Fruit fly (Drosophila melanogaster): ENCODE measurements around the gene Ssb-c31a.

Gene Ssb-c31a

DNA sequence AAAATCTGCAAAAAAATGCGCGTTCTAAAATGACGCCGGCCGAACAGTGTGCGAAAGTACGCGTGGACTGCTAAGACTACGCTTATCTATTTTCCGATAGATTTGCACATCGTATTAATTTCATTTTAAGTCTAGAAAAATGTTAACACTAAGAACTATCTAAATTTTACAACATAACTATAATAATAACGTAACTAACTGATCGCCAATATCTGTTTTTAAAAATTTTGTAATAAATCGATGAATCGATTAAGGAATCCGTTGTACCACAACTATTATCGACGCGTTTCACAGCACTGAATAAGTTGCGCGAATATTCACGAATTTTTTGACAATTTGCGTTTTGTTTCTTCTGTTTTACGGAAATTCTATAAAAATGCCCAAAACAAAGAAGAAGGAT lies at the start of gene Ssb-c31a:
Gene Ssb-c31a (plus strand): TSS at position 278 of the 400 bp plus-strand sequence.
- peak; percentile 83 for TF ChIP-seq h (GFP tag; optimal IDR thresholded peaks at IDR 0.05)
- peak; percentile 72 for TF ChIP-seq rgr (GFP tag; optimal IDR thresholded peaks at IDR 0.05)
- no peak for TF ChIP-seq N (GFP tag; optimal IDR thresholded peaks at IDR 0.05)
- TF ChIP-seq dl (GFP tag; optimal IDR thresholded peaks at IDR 0.05; ENCODE audit: insufficient read depth in 1 of 2, partially characterized antibody in 2 of 2): no peak
- peak; percentile 68 for TF ChIP-seq HLH106 (tag; optimal IDR thresholded peaks at IDR 0.05)
- no peak for TF ChIP-seq Hr78 (GFP tag; optimal IDR thresholded peaks at IDR 0.05)
- no peak for TF ChIP-seq pan (optimal IDR thresholded peaks at IDR 0.05)
- TF ChIP-seq CG32264 (GFP tag; optimal IDR thresholded peaks at IDR 0.05): peak; percentile 34
- peak; percentile 58 for TF ChIP-seq psq (GFP tag; optimal IDR thresholded peaks at IDR 0.05)
- peak; percentile 84 for TF ChIP-seq brk (GFP tag; optimal IDR thresholded peaks at IDR 0.05)
- peak; percentile 80 for TF ChIP-seq br (GFP tag; optimal IDR thresholded peaks at IDR 0.05)
- no peak for TF ChIP-seq Mio (GFP tag; optimal IDR thresholded peaks at IDR 0.05)
- no peak for TF ChIP-seq Abd-B (GFP tag; optimal IDR thresholded peaks at IDR 0.05)
- peak; percentile 60 for TF ChIP-seq OdsH (GFP tag; optimal IDR thresholded peaks at IDR 0.05)
- peak; percentile 78 for TF ChIP-seq fru (GFP tag; optimal IDR thresholded peaks at IDR 0.05)
- TF ChIP-seq Dif (GFP tag; optimal IDR thresholded peaks at IDR 0.05; ENCODE audit: partially characterized antibody): no peak
- TF ChIP-seq Hr83 (GFP tag; optimal IDR thresholded peaks at IDR 0.05; ENCODE audit: poor library complexity, severe bottlenecking): no peak
- TF ChIP-seq GATAd (GFP tag; optimal IDR thresholded peaks at IDR 0.05): peak; percentile 61
- TF ChIP-seq sv (GFP tag; optimal IDR thresholded peaks at IDR 0.05): peak; percentile 65
- peak; percentile 32 for TF ChIP-seq dmrt93B (GFP tag; optimal IDR thresholded peaks at IDR 0.05)
- TF ChIP-seq Hnf4 (GFP tag; optimal IDR thresholded peaks at IDR 0.05): peak; percentile 81
- TF ChIP-seq lola (GFP tag; optimal IDR thresholded peaks at IDR 0.05): no peak
- peak; percentile 81 for TF ChIP-seq dsf (GFP tag; optimal IDR thresholded peaks at IDR 0.05; ENCODE audit: borderline replicate concordance)
- TF ChIP-seq Jra (GFP tag; optimal IDR thresholded peaks at IDR 0.05): peak; percentile 90
- TF ChIP-seq foxo (GFP tag; optimal IDR thresholded peaks at IDR 0.05): peak; percentile 71 to 75
- TF ChIP-seq Dfd (GFP tag; optimal IDR thresholded peaks at IDR 0.05): no peak
- TF ChIP-seq CG9705 (GFP tag; optimal IDR thresholded peaks at IDR 0.05): peak; percentile 38
- TF ChIP-seq Rel (GFP tag; optimal IDR thresholded peaks at IDR 0.05): no peak
- peak; percentile 49 for TF ChIP-seq Rel (tag; optimal IDR thresholded peaks at IDR 0.05)
- TF ChIP-seq Vsx2 (GFP tag; optimal IDR thresholded peaks at IDR 0.05; ENCODE audit: partially characterized antibody): no peak
- TF ChIP-seq tai (GFP tag; optimal IDR thresholded peaks at IDR 0.05): peak; percentile 88
- peak; percentile 48 for TF ChIP-seq sage (GFP tag; optimal IDR thresholded peaks at IDR 0.05)
- no peak for TF ChIP-seq Myc (optimal IDR thresholded peaks at IDR 0.05)
- TF ChIP-seq CrebA (GFP tag; optimal IDR thresholded peaks at IDR 0.05; ENCODE audit: borderline replicate concordance): no peak
- no peak for TF ChIP-seq usp (GFP tag; optimal IDR thresholded peaks at IDR 0.05)
- peak; percentile 51 for TF ChIP-seq ey (GFP tag; optimal IDR thresholded peaks at IDR 0.05)
- TF ChIP-seq jim (GFP tag; optimal IDR thresholded peaks at IDR 0.05): no peak
- peak; percentile 73 for TF ChIP-seq woc (GFP tag; optimal IDR thresholded peaks at IDR 0.05)
- TF ChIP-seq Sp1 (GFP tag; optimal IDR thresholded peaks at IDR 0.05): peak; percentile 60

DNA sequence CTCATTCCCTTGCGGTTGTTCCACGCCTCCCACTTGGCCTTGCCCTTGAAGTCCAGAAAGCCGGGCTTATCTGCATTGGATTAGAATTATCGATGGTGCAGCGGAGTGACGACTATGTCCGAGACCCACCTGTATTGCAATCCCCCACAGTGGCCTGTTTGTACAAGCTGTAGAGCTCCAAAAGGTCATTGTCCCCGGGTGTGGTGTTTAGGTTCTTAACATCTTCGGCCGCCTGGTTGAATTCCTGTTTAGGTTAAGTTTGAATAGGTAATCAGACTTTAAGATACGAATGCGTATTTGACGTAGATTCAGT lies 49.2 kb upstream of the Ssb-c31a start:
- no peak for TF ChIP-seq HLH106 (tag; optimal IDR thresholded peaks at IDR 0.05)
- TF ChIP-seq pan (optimal IDR thresholded peaks at IDR 0.05): no peak
- no peak for TF ChIP-seq Rel (GFP tag; optimal IDR thresholded peaks at IDR 0.05)
- no peak for TF ChIP-seq Rel (tag; optimal IDR thresholded peaks at IDR 0.05)
- TF ChIP-seq Hnf4 (GFP tag; optimal IDR thresholded peaks at IDR 0.05): no peak
- no peak for TF ChIP-seq Dfd (GFP tag; optimal IDR thresholded peaks at IDR 0.05)
- no peak for TF ChIP-seq OdsH (GFP tag; optimal IDR thresholded peaks at IDR 0.05)
- no peak for TF ChIP-seq foxo (GFP tag; optimal IDR thresholded peaks at IDR 0.05)
- no peak for TF ChIP-seq Vsx2 (GFP tag; optimal IDR thresholded peaks at IDR 0.05; ENCODE audit: partially characterized antibody)
- no peak for TF ChIP-seq sv (GFP tag; optimal IDR thresholded peaks at IDR 0.05)
- no peak for TF ChIP-seq dsf (GFP tag; optimal IDR thresholded peaks at IDR 0.05; ENCODE audit: borderline replicate concordance)
- no peak for TF ChIP-seq Jra (GFP tag; optimal IDR thresholded peaks at IDR 0.05)
- TF ChIP-seq brk (GFP tag; optimal IDR thresholded peaks at IDR 0.05): no peak
- no peak for TF ChIP-seq lola (GFP tag; optimal IDR thresholded peaks at IDR 0.05)
- TF ChIP-seq N (GFP tag; optimal IDR thresholded peaks at IDR 0.05): no peak
- TF ChIP-seq CrebA (GFP tag; optimal IDR thresholded peaks at IDR 0.05; ENCODE audit: borderline replicate concordance): no peak
- TF ChIP-seq rgr (GFP tag; optimal IDR thresholded peaks at IDR 0.05): no peak
- no peak for TF ChIP-seq Dif (GFP tag; optimal IDR thresholded peaks at IDR 0.05; ENCODE audit: partially characterized antibody)
- no peak for TF ChIP-seq CG9705 (GFP tag; optimal IDR thresholded peaks at IDR 0.05)

Data from whole organism, wandering third instar larva.